Worm (Caenorhabditis elegans): ENCODE data around the gene ckr-2.

ckr-2 gene

ce11 chrIII:2021495-2021894 lies at the start of gene ckr-2:
ckr-2 (minus strand) TSS chrIII:2021595.
- TF ChIP-seq peb-1 (tag; optimal IDR thresholded peaks at IDR 0.05): no peak
- no peak for TF ChIP-seq lin-13 (GFP tag; optimal IDR thresholded peaks at IDR 0.05)
- no peak for TF ChIP-seq nhr-25 (tag; optimal IDR thresholded peaks at IDR 0.05)
- no peak for TF ChIP-seq nhr-12 (tag; optimal IDR thresholded peaks at IDR 0.05)
- no peak for TF ChIP-seq unc-39 (tag; optimal IDR thresholded peaks at IDR 0.05)
- TF ChIP-seq F13H6.1 (tag; optimal IDR thresholded peaks at IDR 0.05): no peak
- no peak for TF ChIP-seq egl-27 (tag; optimal IDR thresholded peaks at IDR 0.05)
- TF ChIP-seq ceh-16 (tag; optimal IDR thresholded peaks at IDR 0.05): no peak
- no peak for TF ChIP-seq mdl-1 (tag; optimal IDR thresholded peaks at IDR 0.05)
- TF ChIP-seq aly-2 (tag; optimal IDR thresholded peaks at IDR 0.05): no peak
- no peak for TF ChIP-seq R02D3.7 (tag; optimal IDR thresholded peaks at IDR 0.05)
- no peak for TF ChIP-seq Y55F3AM.14 (GFP tag; optimal IDR thresholded peaks at IDR 0.05)
- no peak for TF ChIP-seq ztf-1 (GFP tag; conservative IDR thresholded peaks at IDR 0.05)
- no peak for TF ChIP-seq ZK546.5 (tag; optimal IDR thresholded peaks at IDR 0.05)
- TF ChIP-seq ama-1 (optimal IDR thresholded peaks at IDR 0.05): no peak
- no peak for TF ChIP-seq nhr-10 (tag; optimal IDR thresholded peaks at IDR 0.05)
- TF ChIP-seq lin-39 (tag; optimal IDR thresholded peaks at IDR 0.05): no peak
- no peak for TF ChIP-seq skn-1 (tag; optimal IDR thresholded peaks at IDR 0.05)

ce11 chrIII:2068248-2068647 lies 46.9 kb upstream of the ckr-2 start, which contains the start of gene Y39A3A.3:
Y39A3A.3 (minus strand) TSS chrIII:2068348.
- TF ChIP-seq ZK546.5 (tag; optimal IDR thresholded peaks at IDR 0.05): no peak
- TF ChIP-seq sma-9 (GFP tag; optimal IDR thresholded peaks at IDR 0.05): no peak
- TF ChIP-seq sma-9 (tag; optimal IDR thresholded peaks at IDR 0.05): no peak
- no peak for TF ChIP-seq ceh-16 (tag; optimal IDR thresholded peaks at IDR 0.05)
- no peak for TF ChIP-seq gmeb-1 (tag; optimal IDR thresholded peaks at IDR 0.05)
- TF ChIP-seq dmd-4 (tag; optimal IDR thresholded peaks at IDR 0.05): no peak
- no peak for TF ChIP-seq Y55F3AM.14 (GFP tag; optimal IDR thresholded peaks at IDR 0.05)
- TF ChIP-seq elt-1 (tag; optimal IDR thresholded peaks at IDR 0.05): no peak

ce11 chrIII:2060857-2061256 lies 39.5 kb upstream of the ckr-2 start, which contains the start of gene ins-16:
ins-16 (minus strand) TSS chrIII:2060957.
- TF ChIP-seq nhr-10 (tag; optimal IDR thresholded peaks at IDR 0.05): no peak
- no peak for TF ChIP-seq egl-27 (tag; optimal IDR thresholded peaks at IDR 0.05)
- no peak for TF ChIP-seq R02D3.7 (tag; optimal IDR thresholded peaks at IDR 0.05)
- TF ChIP-seq F13H6.1 (tag; optimal IDR thresholded peaks at IDR 0.05): no peak

ce11 chrIII:2060068-2060467 lies 38.7 kb upstream of the ckr-2 start:
- no peak for TF ChIP-seq ceh-82 (tag; optimal IDR thresholded peaks at IDR 0.05)
- TF ChIP-seq nhr-237 (tag; optimal IDR thresholded peaks at IDR 0.05): no peak
- no peak for TF ChIP-seq unc-39 (tag; optimal IDR thresholded peaks at IDR 0.05)
- no peak for TF ChIP-seq lin-39 (tag; optimal IDR thresholded peaks at IDR 0.05)
- no peak for TF ChIP-seq sma-9 (GFP tag; optimal IDR thresholded peaks at IDR 0.05)
- no peak for TF ChIP-seq sma-9 (tag; optimal IDR thresholded peaks at IDR 0.05)
- no peak for TF ChIP-seq unc-55 (GFP tag; optimal IDR thresholded peaks at IDR 0.05)

ce11 chrIII:2057570-2057969 lies 36.2 kb upstream of the ckr-2 start, which contains the start of gene Y39A3A.2:
Y39A3A.2 (minus strand) TSS chrIII:2057670.
- TF ChIP-seq nhr-25 (tag; optimal IDR thresholded peaks at IDR 0.05): no peak
- no peak for TF ChIP-seq lsy-2 (tag; optimal IDR thresholded peaks at IDR 0.05)
- no peak for TF ChIP-seq unc-55 (GFP tag; optimal IDR thresholded peaks at IDR 0.05)
- no peak for TF ChIP-seq aly-2 (tag; optimal IDR thresholded peaks at IDR 0.05)
- no peak for TF ChIP-seq nhr-12 (tag; optimal IDR thresholded peaks at IDR 0.05)
- TF ChIP-seq unc-39 (tag; optimal IDR thresholded peaks at IDR 0.05): no peak
- no peak for TF ChIP-seq dmd-4 (tag; optimal IDR thresholded peaks at IDR 0.05)
- no peak for TF ChIP-seq R02D3.7 (tag; optimal IDR thresholded peaks at IDR 0.05)
- no peak for TF ChIP-seq elt-1 (tag; optimal IDR thresholded peaks at IDR 0.05)
- no peak for TF ChIP-seq F13H6.1 (tag; optimal IDR thresholded peaks at IDR 0.05)
- no peak for TF ChIP-seq nhr-10 (tag; optimal IDR thresholded peaks at IDR 0.05)
- TF ChIP-seq ztf-1 (GFP tag; conservative IDR thresholded peaks at IDR 0.05): no peak
- TF ChIP-seq zag-1 (tag; optimal IDR thresholded peaks at IDR 0.05): no peak
- no peak for TF ChIP-seq ama-1 (optimal IDR thresholded peaks at IDR 0.05)
- no peak for TF ChIP-seq lin-13 (GFP tag; optimal IDR thresholded peaks at IDR 0.05)
- TF ChIP-seq fos-1 (tag; optimal IDR thresholded peaks at IDR 0.05): no peak
- TF ChIP-seq unc-62 (GFP tag; optimal IDR thresholded peaks at IDR 0.05): no peak
- TF ChIP-seq Y55F3AM.14 (GFP tag; optimal IDR thresholded peaks at IDR 0.05): no peak

ce11 chrIII:2054084-2054483 lies 32.7 kb upstream of the ckr-2 start, which contains the start of gene M01E10.3:
M01E10.3 (minus strand) TSS chrIII:2054184.
- TF ChIP-seq elt-3 (tag; optimal IDR thresholded peaks at IDR 0.05): no peak
- no peak for TF ChIP-seq nhr-129 (tag; optimal IDR thresholded peaks at IDR 0.05)
- TF ChIP-seq ZK546.5 (tag; optimal IDR thresholded peaks at IDR 0.05): no peak
- no peak for TF ChIP-seq nhr-237 (tag; optimal IDR thresholded peaks at IDR 0.05)
- no peak for TF ChIP-seq mab-5 (tag; optimal IDR thresholded peaks at IDR 0.05)
- TF ChIP-seq mdl-1 (tag; optimal IDR thresholded peaks at IDR 0.05): no peak
- TF ChIP-seq fos-1 (tag; optimal IDR thresholded peaks at IDR 0.05): no peak
- TF ChIP-seq elt-1 (tag; optimal IDR thresholded peaks at IDR 0.05): no peak
- TF ChIP-seq unc-62 (GFP tag; optimal IDR thresholded peaks at IDR 0.05): no peak

Data from whole organism, L2 larva.